Worm (Caenorhabditis elegans): ENCODE measurements around the gene C52E4.7.

DNA sequence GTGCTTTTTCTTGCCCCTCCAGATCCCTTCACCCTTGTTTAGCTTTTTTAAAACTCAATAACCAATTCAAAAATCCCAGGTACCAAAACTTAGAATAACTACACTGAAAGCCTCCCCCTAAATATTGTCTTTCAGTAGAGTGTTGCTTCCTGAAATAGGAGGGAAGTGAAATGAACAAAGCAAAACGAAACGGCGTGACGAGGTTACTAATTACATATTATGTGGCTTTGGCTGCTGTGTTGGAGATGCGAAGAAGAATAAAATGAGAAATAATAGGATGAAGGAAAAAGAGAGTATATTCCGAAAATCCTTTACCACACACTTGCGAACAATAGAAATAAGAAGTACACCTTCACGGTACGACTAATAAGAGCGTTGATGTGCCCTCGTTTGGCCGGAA is 42.0 kb downstream of the C52E4.7 start:
- TF ChIP-seq lin-39 (tag; optimal IDR thresholded peaks at IDR 0.05) (no peak), nhr-84 (tag; optimal IDR thresholded peaks at IDR 0.05) (no peak), egl-13 (tag; optimal IDR thresholded peaks at IDR 0.05) (no peak), sptf-1 (tag; optimal IDR thresholded peaks at IDR 0.05) (no peak), rnt-1 (tag; optimal IDR thresholded peaks at IDR 0.05) (no peak), nhr-77 (tag; optimal IDR thresholded peaks at IDR 0.05) (no peak), fkh-10 (GFP tag; optimal IDR thresholded peaks at IDR 0.05) (no peak), mdl-1 (tag; optimal IDR thresholded peaks at IDR 0.05) (no peak), nhr-12 (tag; optimal IDR thresholded peaks at IDR 0.05) (no peak), ces-1 (GFP tag; optimal IDR thresholded peaks at IDR 0.05) (no peak), snpc-4 (tag; optimal IDR thresholded peaks at IDR 0.05) (no peak), egl-27 (tag; optimal IDR thresholded peaks at IDR 0.05) (no peak), nhr-11 (tag; optimal IDR thresholded peaks at IDR 0.05) (no peak)

Data from whole organism, L1 larva.